Worm (Caenorhabditis elegans) whole organism, early embryonic: ENCODE data around the gene B0252.3.

Experiments used
- B0310.2 ChIP-seq: sonication (generic microtip); optimal IDR thresholded peaks from 2 replicates; lab custom pipeline; 2016; ENCODE audit warnings: mild to moderate bottlenecking, missing genetic modification characterization, missing compliant biosample characterization
- aly-1 ChIP-seq: sonication (generic microtip); optimal IDR thresholded peaks from 2 replicates; lab custom pipeline; 2016; ENCODE audit warnings: missing genetic modification characterization, missing compliant biosample characterization
- ama-1 ChIP-seq: fragments of 150-350 bp; optimal IDR thresholded peaks from 2 replicates; lab custom pipeline; 2014
- ceh-36 ChIP-seq: sonication (generic microtip); optimal IDR thresholded peaks from 2 replicates; lab custom pipeline; 2016; ENCODE audit warnings: missing genetic modification characterization, inconsistent platforms, missing compliant biosample characterization
- flt-1 ChIP-seq: fragments of 200-800 bp; sonication (Bioruptor generic); IDR thresholded peaks from 2 replicates; pipeline ENCODE4 v1.3.6; 2022; ENCODE audit warnings: missing genetic modification characterization, missing compliant biosample characterization
- hmbx-1 ChIP-seq: sonication (generic microtip); optimal IDR thresholded peaks from 2 replicates; lab custom pipeline; 2016; ENCODE audit warnings: mild to moderate bottlenecking, missing genetic modification characterization, missing compliant biosample characterization
- hmg-4 ChIP-seq: fragments of 200-800 bp; sonication (Bioruptor generic); optimal IDR thresholded peaks from 2 replicates; lab custom pipeline; 2018; ENCODE audit warnings: mild to moderate bottlenecking, missing genetic modification characterization, missing compliant biosample characterization
- scrt-1 ChIP-seq: fragments of 200-800 bp; sonication (Bioruptor generic); IDR thresholded peaks from 2 replicates; pipeline ENCODE4 v1.3.6; 2022; ENCODE audit warnings: missing genetic modification characterization, missing compliant biosample characterization
- tbx-37 ChIP-seq: fragments of 200-800 bp; sonication (Bioruptor generic); conservative IDR thresholded peaks from 2 replicates; pipeline ENCODE4 v1.3.6; 2022; ENCODE audit warnings: missing genetic modification reagents, missing genetic modification characterization, missing compliant biosample characterization
- tra-4 ChIP-seq: sonication (generic microtip); optimal IDR thresholded peaks from 2 replicates; lab custom pipeline; 2017; ENCODE audit warnings: missing genetic modification characterization, missing compliant biosample characterization

DNA sequence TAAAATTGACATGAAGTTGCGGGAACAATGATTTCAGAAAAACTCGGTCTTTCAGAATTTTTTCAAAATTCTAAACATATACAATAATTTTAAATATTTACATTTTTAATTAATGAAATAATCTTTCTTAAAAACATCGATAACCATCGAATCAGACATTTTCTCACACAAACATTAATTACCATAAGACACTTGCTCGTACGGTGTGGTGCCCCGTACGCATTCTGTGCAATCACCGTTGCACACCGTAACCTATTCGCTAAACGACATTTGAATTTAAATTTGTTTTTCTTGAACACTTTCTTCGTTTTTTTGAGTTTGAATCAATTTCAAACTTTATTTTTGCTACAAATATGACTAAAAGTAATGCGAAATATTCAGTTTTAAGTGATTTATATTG lies 16.2 kb upstream of the B0252.3 start:
- no peak for TF ChIP-seq ama-1 (lab: Kevin White, UChicago)
- TF ChIP-seq B0310.2 (tag; lab: Kevin White, UChicago) = no peak
- no peak for TF ChIP-seq aly-1 (tag; lab: Kevin White, UChicago)
- TF ChIP-seq tra-4 (tag; lab: Kevin White, UChicago) = no peak
- no peak for TF ChIP-seq hmbx-1 (tag; lab: Kevin White, UChicago)
- no peak for TF ChIP-seq flt-1
- TF ChIP-seq ceh-36 = no peak
- no peak for TF ChIP-seq tbx-37 (GFP tag; lab: Robert Waterston, UW)
- no peak for TF ChIP-seq hmg-4 (GFP tag; lab: Kevin White, UChicago)
- no peak for TF ChIP-seq scrt-1
